Fruit fly (Drosophila melanogaster) whole organism, pupa: Measurements from ENCODE around the gene CG12773.

Experiments used
- CG13204 ChIP-seq: fragments of 200-800 bp; sonication (Bioruptor generic); optimal IDR thresholded peaks from 2 replicates; lab custom pipeline; 2018; ENCODE audit warnings: missing biosample characterization, mild to moderate bottlenecking, missing genetic modification characterization, moderate library complexity
- CG9948 ChIP-seq: fragments of 200-800 bp; sonication (Bioruptor generic); optimal IDR thresholded peaks from 2 replicates; lab custom pipeline; 2018; ENCODE audit warnings: missing biosample characterization, mild to moderate bottlenecking, missing genetic modification characterization, moderate library complexity
- EcR ChIP-seq: fragments of 200-800 bp; sonication (Bioruptor generic); optimal IDR thresholded peaks from 3 replicates; lab custom pipeline; 2019; ENCODE audit warnings: missing biosample characterization, missing genetic modification characterization, mild to moderate bottlenecking, moderate library complexity, missing genetic modification reagents
- Ets98B ChIP-seq: fragments of 200-800 bp; sonication (Bioruptor generic); IDR thresholded peaks from 2 replicates; pipeline ENCODE4 v1.3.6; 2022; ENCODE audit warnings: missing biosample characterization, missing genetic modification characterization
- Pif1A ChIP-seq: fragments of 200-800 bp; sonication (Bioruptor generic); optimal IDR thresholded peaks from 3 replicates; lab custom pipeline; 2016; ENCODE audit warnings: missing biosample characterization, missing genetic modification characterization

DNA sequence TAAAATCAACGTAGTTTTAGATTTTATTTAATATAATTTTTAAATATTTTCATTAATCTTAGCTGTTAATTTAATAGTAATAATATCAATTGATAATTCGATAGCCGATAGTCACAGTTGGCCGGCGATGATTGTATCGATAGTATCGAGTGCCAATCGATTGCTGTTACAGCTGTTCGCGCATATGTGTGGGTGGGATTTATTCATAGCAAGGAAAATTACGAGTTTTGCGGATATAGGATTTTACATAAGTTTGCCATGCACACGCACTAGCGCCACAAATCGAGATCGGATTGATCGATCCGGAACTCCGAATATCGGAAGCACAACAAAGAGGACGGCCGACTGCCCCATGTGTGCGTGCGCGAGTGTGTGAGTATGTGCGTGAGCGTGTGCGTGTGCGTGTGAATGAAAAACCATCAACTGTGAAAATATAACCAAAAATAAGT is 11.8 kb downstream of the CG12773 start, which contains the start of gene Naa30A:
- TF ChIP-seq Pif1A (GFP tag; lab: Kevin White, UChicago) = no peak
- no peak for TF ChIP-seq CG9948 (tag; lab: Kevin White, UChicago)
- no peak for TF ChIP-seq Ets98B (GFP tag; lab: Robert Waterston, UW)
- no peak for TF ChIP-seq EcR (GFP tag; lab: Kevin White, UChicago)
- no peak for TF ChIP-seq CG13204 (GFP tag; lab: Kevin White, UChicago)
